Worm (Caenorhabditis elegans) whole organism, L2 larva: ENCODE results near the gene R13H4.7.

Experiments used
- C34F6.9 ChIP-seq: fragments of 150-350 bp; optimal IDR thresholded peaks from 2 replicates; lab custom pipeline; 2014; ENCODE audit warnings: missing biosample characterization, missing genetic modification characterization
- F13H6.1 ChIP-seq: sonication (generic microtip); optimal IDR thresholded peaks from 2 replicates; lab custom pipeline; 2016; ENCODE audit warnings: missing genetic modification characterization, missing compliant biosample characterization
- ZK546.5 ChIP-seq: sonication (generic microtip); optimal IDR thresholded peaks from 2 replicates; lab custom pipeline; 2017; ENCODE audit warnings: missing biosample characterization, missing genetic modification characterization
- alr-1 ChIP-seq: fragments of 150-350 bp; optimal IDR thresholded peaks from 2 replicates; lab custom pipeline; 2014; ENCODE audit warnings: missing biosample characterization, missing genetic modification characterization
- ama-1 ChIP-seq: fragments of 150-350 bp; optimal IDR thresholded peaks from 2 replicates; lab custom pipeline; 2018; ENCODE audit warnings: inconsistent platforms
- blmp-1 ChIP-seq: sonication (generic microtip); optimal IDR thresholded peaks from 2 replicates; lab custom pipeline; 2017; ENCODE audit warnings: missing genetic modification characterization, mild to moderate bottlenecking, missing compliant biosample characterization, antibody characterized with exemption, moderate library complexity; ENCODE audit not compliant: insufficient read depth
- ceh-82 ChIP-seq: fragments of 150-350 bp; optimal IDR thresholded peaks from 2 replicates; lab custom pipeline; 2014; ENCODE audit warnings: missing biosample characterization, missing genetic modification characterization
- fos-1 ChIP-seq: fragments of 150-350 bp; optimal IDR thresholded peaks from 2 replicates; lab custom pipeline; 2014; ENCODE audit warnings: missing biosample characterization, missing genetic modification characterization
- gmeb-1 ChIP-seq: fragments of 150-350 bp; optimal IDR thresholded peaks from 2 replicates; lab custom pipeline; 2014; ENCODE audit warnings: missing biosample characterization, missing genetic modification characterization
- lin-11 ChIP-seq: fragments of 150-350 bp; sonication (generic microtip); optimal IDR thresholded peaks from 2 replicates; lab custom pipeline; 2014; ENCODE audit warnings: missing biosample characterization, missing genetic modification characterization, inconsistent platforms, mixed read lengths
- lin-13 ChIP-seq: fragments of 150-350 bp; optimal IDR thresholded peaks from 2 replicates; lab custom pipeline; 2014; ENCODE audit warnings: missing biosample characterization, missing genetic modification reagents, missing genetic modification characterization
- lsy-2 ChIP-seq, 2 experiments: fragments of 150-350 bp in 1 of 2; sonication (generic microtip) in 1 of 2; optimal IDR thresholded peaks; 2 replicates each; lab custom pipeline; 2014 to 2017; ENCODE audit warnings: missing biosample characterization in 2 of 2, missing genetic modification characterization in 2 of 2
- mab-5 ChIP-seq: fragments of 150-350 bp; optimal IDR thresholded peaks from 2 replicates; lab custom pipeline; 2014; ENCODE audit warnings: missing biosample characterization, missing genetic modification characterization
- mbf-1 ChIP-seq: sonication (generic microtip); optimal IDR thresholded peaks from 2 replicates; lab custom pipeline; 2017; ENCODE audit warnings: missing biosample characterization, missing genetic modification characterization
- mdl-1 ChIP-seq, 2 experiments: fragments of 150-350 bp in 1 of 2; sonication (generic microtip) in 1 of 2; optimal IDR thresholded peaks; 2 replicates each; lab custom pipeline; 2017; ENCODE audit warnings: missing biosample characterization in 2 of 2, missing genetic modification characterization in 2 of 2
- nhr-12 ChIP-seq: fragments of 150-350 bp; optimal IDR thresholded peaks from 2 replicates; lab custom pipeline; 2014; ENCODE audit warnings: missing biosample characterization, missing genetic modification characterization
- nhr-21 ChIP-seq: fragments of 150-350 bp; optimal IDR thresholded peaks from 2 replicates; lab custom pipeline; 2014; ENCODE audit warnings: missing biosample characterization, missing genetic modification characterization
- nhr-23 ChIP-seq: fragments of 150-350 bp; optimal IDR thresholded peaks from 2 replicates; lab custom pipeline; 2014; ENCODE audit warnings: missing biosample characterization, missing genetic modification reagents, missing genetic modification characterization
- nhr-25 ChIP-seq: fragments of 150-350 bp; sonication (generic microtip); optimal IDR thresholded peaks from 3 replicates; lab custom pipeline; 2014; ENCODE audit warnings: missing biosample characterization, missing genetic modification characterization
- nhr-6 ChIP-seq: fragments of 150-350 bp; optimal IDR thresholded peaks from 2 replicates; lab custom pipeline; 2014; ENCODE audit warnings: missing biosample characterization, missing genetic modification characterization
- nhr-77 ChIP-seq: fragments of 150-350 bp; optimal IDR thresholded peaks from 2 replicates; lab custom pipeline; 2014; ENCODE audit warnings: missing biosample characterization, missing genetic modification characterization
- peb-1 ChIP-seq: fragments of 150-350 bp; optimal IDR thresholded peaks from 2 replicates; lab custom pipeline; 2014; ENCODE audit warnings: missing biosample characterization, missing genetic modification characterization
- sem-4 ChIP-seq: fragments of 150-350 bp; optimal IDR thresholded peaks from 2 replicates; lab custom pipeline; 2014; ENCODE audit warnings: missing biosample characterization, missing genetic modification reagents, missing genetic modification characterization
- skn-1 ChIP-seq: sonication (generic microtip); optimal IDR thresholded peaks from 2 replicates; lab custom pipeline; 2017; ENCODE audit warnings: missing biosample characterization, missing genetic modification characterization
- sma-3 ChIP-seq: sonication (generic microtip); optimal IDR thresholded peaks from 2 replicates; lab custom pipeline; 2016; ENCODE audit warnings: missing genetic modification reagents, missing genetic modification characterization, missing compliant biosample characterization
- sma-9 ChIP-seq, 2 experiments: fragments of 150-350 bp in 1 of 2; sonication (generic microtip) in 1 of 2; optimal IDR thresholded peaks; 2 replicates each; lab custom pipeline; 2014 to 2016; ENCODE audit warnings: missing genetic modification characterization in 2 of 2, mild to moderate bottlenecking in 1 of 2, missing biosample characterization in 1 of 2, missing compliant biosample characterization in 1 of 2, missing genetic modification reagents in 1 of 2, moderate library complexity in 1 of 2
- snpc-4 ChIP-seq: fragments of 150-350 bp; optimal IDR thresholded peaks from 2 replicates; lab custom pipeline; 2014; ENCODE audit warnings: missing biosample characterization, missing genetic modification characterization
- unc-62 ChIP-seq: fragments of 150-350 bp; optimal IDR thresholded peaks from 2 replicates; lab custom pipeline; 2014; ENCODE audit warnings: missing biosample characterization, missing genetic modification reagents, missing genetic modification characterization
- zag-1 ChIP-seq: fragments of 150-350 bp; optimal IDR thresholded peaks from 2 replicates; lab custom pipeline; 2014; ENCODE audit warnings: missing biosample characterization, missing genetic modification characterization
- ztf-11 ChIP-seq: sonication (generic microtip); optimal IDR thresholded peaks from 2 replicates; lab custom pipeline; 2017; ENCODE audit warnings: missing biosample characterization, missing genetic modification characterization
- ztf-4 ChIP-seq: fragments of 150-350 bp; optimal IDR thresholded peaks from 2 replicates; lab custom pipeline; 2014; ENCODE audit warnings: missing biosample characterization, missing genetic modification characterization

Gene R13H4.7

DNA sequence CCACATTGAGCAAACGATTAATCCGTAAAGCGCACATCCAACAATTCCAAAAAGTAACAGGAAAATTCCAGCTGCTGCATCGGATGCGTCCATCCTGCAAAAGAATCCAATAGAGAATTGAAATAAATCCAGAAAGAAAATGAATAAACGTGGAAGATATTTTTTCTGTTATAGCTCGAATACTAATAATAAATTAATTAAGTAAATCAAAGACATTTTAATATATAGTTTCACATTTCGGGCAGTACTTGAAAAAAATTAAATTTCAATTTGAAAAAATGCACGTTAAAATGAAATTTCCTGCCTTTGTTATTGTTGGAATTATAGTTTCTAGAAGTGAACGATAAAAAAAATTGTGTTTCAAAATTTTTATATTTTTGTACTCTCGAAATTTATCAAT, at the start of gene R13H4.7:
R13H4.7 (minus strand) TSS at position 101 of the 400 bp plus-strand sequence.
- TF ChIP-seq F13H6.1 (tag; lab: Kevin White, UChicago) (no peak), unc-62 (GFP tag; lab: Kevin White, UChicago) (no peak), peb-1 (tag; lab: Kevin White, UChicago) (no peak), lin-11 (tag; lab: Kevin White, UChicago) (no peak), sem-4 (tag; lab: Kevin White, UChicago) (no peak), mdl-1 (tag; optimal IDR thresholded peaks at IDR 0.05; lab: Kevin White, UChicago) (no peak), zag-1 (tag; lab: Kevin White, UChicago) (no peak)

DNA sequence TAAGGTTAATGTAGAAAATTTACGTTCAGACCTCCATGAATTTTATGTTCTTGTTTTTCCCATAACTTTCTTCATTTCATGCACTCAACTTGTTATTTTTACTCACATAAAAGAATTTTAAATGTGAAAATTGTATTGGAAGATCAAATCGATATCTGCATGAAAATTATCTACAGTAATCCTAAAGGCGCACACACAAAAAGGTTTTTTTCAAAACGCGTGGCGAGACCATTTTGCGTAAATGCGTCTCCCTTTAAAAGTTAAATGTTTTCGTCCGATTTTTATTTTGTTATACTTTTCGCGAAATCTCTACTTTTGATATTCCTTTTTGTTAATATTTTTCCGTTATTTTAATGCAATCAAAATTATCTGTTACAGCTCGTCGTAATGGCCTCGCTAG, 49.1 kb upstream of the R13H4.7 start, which contains the start of gene R31.2:
R31.2 (plus strand) TSS at position 388 of the 400 bp plus-strand sequence.
- TF ChIP-seq ZK546.5 (tag; lab: Kevin White, UChicago) (no peak), ceh-82 (tag; lab: Kevin White, UChicago) (no peak), mdl-1 (tag; optimal IDR thresholded peaks at IDR 0.05; lab: Kevin White, UChicago) (no peak), peb-1 (tag; lab: Kevin White, UChicago) (no peak), nhr-6 (tag; lab: Kevin White, UChicago) (no peak), fos-1 (tag; lab: Kevin White, UChicago) (no peak), alr-1 (tag; lab: Kevin White, UChicago) (no peak)

- TF ChIP-seq alr-1 (tag; lab: Kevin White, UChicago): no peak
- TF ChIP-seq gmeb-1 (tag; lab: Kevin White, UChicago): no peak
- no peak for TF ChIP-seq lin-11 (tag; lab: Kevin White, UChicago)
- TF ChIP-seq snpc-4 (tag; lab: Kevin White, UChicago): no peak
- no peak for TF ChIP-seq nhr-21 (tag; lab: Kevin White, UChicago)
These were observed 45.2 kb upstream of the R13H4.7 start for ce11 chrV:11913283-11913682.

- TF ChIP-seq ztf-4 (tag; lab: Kevin White, UChicago) (no peak), nhr-12 (tag; lab: Kevin White, UChicago) (no peak), nhr-23 (tag; lab: Kevin White, UChicago) (no peak), nhr-25 (no peak), zag-1 (tag; lab: Kevin White, UChicago) (no peak), lsy-2 (tag; optimal IDR thresholded peaks at IDR 0.05; lab: Kevin White, UChicago) (no peak), peb-1 (tag; lab: Kevin White, UChicago) (no peak), ama-1 (lab: Kevin White, UChicago) (no peak), blmp-1 (tag; lab: Kevin White, UChicago) (no peak), ZK546.5 (tag; lab: Kevin White, UChicago) (no peak), sma-9 (GFP tag; optimal IDR thresholded peaks at IDR 0.05; lab: Kevin White, UChicago) (no peak), sma-9 (tag; optimal IDR thresholded peaks at IDR 0.05; lab: Kevin White, UChicago) (no peak), fos-1 (tag; lab: Kevin White, UChicago) (no peak)
These were observed 37.9 kb upstream of the R13H4.7 start for ce11 chrV:11905977-11906376.

- TF ChIP-seq mbf-1 (tag; lab: Kevin White, UChicago): no peak
- no peak for TF ChIP-seq ztf-11
- no peak for TF ChIP-seq nhr-77 (tag; lab: Kevin White, UChicago)
- no peak for TF ChIP-seq mab-5 (tag; lab: Kevin White, UChicago)
- TF ChIP-seq sem-4 (tag; lab: Kevin White, UChicago): no peak
- TF ChIP-seq lin-13 (GFP tag; lab: Kevin White, UChicago): no peak
- TF ChIP-seq ceh-82 (tag; lab: Kevin White, UChicago): no peak
- no peak for TF ChIP-seq ZK546.5 (tag; lab: Kevin White, UChicago)
- TF ChIP-seq nhr-25: no peak
- TF ChIP-seq ztf-4 (tag; lab: Kevin White, UChicago): no peak
- no peak for TF ChIP-seq nhr-6 (tag; lab: Kevin White, UChicago)
- TF ChIP-seq C34F6.9 (tag; lab: Kevin White, UChicago): no peak
- TF ChIP-seq sma-3 (GFP tag; lab: Kevin White, UChicago): no peak
- no peak for TF ChIP-seq snpc-4 (tag; lab: Kevin White, UChicago)
- no peak for TF ChIP-seq lin-11 (tag; lab: Kevin White, UChicago)
- no peak for TF ChIP-seq skn-1
These were observed 34.1 kb upstream of the R13H4.7 start for ce11 chrV:11902161-11902560.
